Worm (Caenorhabditis elegans) whole organism, young adult: ENCODE results near the gene F15A4.2.

Experiments used
- C06A6.2 ChIP-seq: fragments of 200-800 bp; sonication (Bioruptor generic); conservative IDR thresholded peaks from 2 replicates; pipeline ENCODE4 v1.3.6; 2022; ENCODE audit warnings: missing genetic modification characterization, missing compliant biosample characterization
- F23B12.7 ChIP-seq: sonication (generic microtip); optimal IDR thresholded peaks from 2 replicates; lab custom pipeline; 2017; ENCODE audit warnings: missing genetic modification characterization, mild to moderate bottlenecking, missing compliant biosample characterization, antibody characterized with exemption, moderate library complexity; ENCODE audit not compliant: insufficient read depth
- ZK185.1 ChIP-seq: sonication (generic microtip); optimal IDR thresholded peaks from 2 replicates; lab custom pipeline; 2016; ENCODE audit warnings: mild to moderate bottlenecking, missing genetic modification characterization, missing compliant biosample characterization; ENCODE audit not compliant: poor library complexity, severe bottlenecking
- ama-1 ChIP-seq, 3 experiments: fragments of 150-350 bp in 1 of 3; sonication (generic microtip) in 2 of 3; optimal IDR thresholded peaks; 2 replicates each; lab custom pipeline; 2014 to 2018; ENCODE audit warnings: missing biosample characterization in 2 of 3, missing genetic modification characterization in 2 of 3, missing genetic modification reagents in 2 of 3
- cebp-1 ChIP-seq, 2 experiments: fragments of 200-800 bp in 1 of 2; sonication (Bioruptor generic) in 1 of 2; sonication (generic microtip) in 1 of 2; IDR thresholded peaks in 1 of 2; optimal IDR thresholded peaks in 1 of 2; 2 replicates each; pipeline versions ENCODE4 v1.3.6 to Lab custom; 2017 to 2022; ENCODE audit warnings: missing compliant biosample characterization in 2 of 2, missing genetic modification characterization in 2 of 2, mild to moderate bottlenecking in 1 of 2, missing genetic modification reagents in 1 of 2, moderate library complexity in 1 of 2
- ceh-40 ChIP-seq: fragments of 200-800 bp; sonication (Bioruptor generic); IDR thresholded peaks from 2 replicates; pipeline ENCODE4 v1.3.6; 2022; ENCODE audit warnings: missing genetic modification characterization, missing compliant biosample characterization
- chd-7 ChIP-seq: sonication (generic microtip); optimal IDR thresholded peaks from 2 replicates; lab custom pipeline; 2016; ENCODE audit warnings: mild to moderate bottlenecking, missing genetic modification characterization, moderate library complexity, missing compliant biosample characterization
- dox-1 ChIP-seq: fragments of 200-800 bp; sonication (Bioruptor generic); IDR thresholded peaks from 2 replicates; pipeline ENCODE4 v1.3.6; 2022; ENCODE audit warnings: missing genetic modification reagents, missing genetic modification characterization, missing compliant biosample characterization
- nhr-90 ChIP-seq: sonication (generic microtip); optimal IDR thresholded peaks from 2 replicates; lab custom pipeline; 2016; ENCODE audit warnings: missing genotype, mild to moderate bottlenecking, missing genetic modification characterization, missing compliant biosample characterization
- pha-4 ChIP-seq: fragments of 150-350 bp; sonication (generic microtip); optimal IDR thresholded peaks from 2 replicates; lab custom pipeline; 2014; ENCODE audit warnings: missing biosample characterization, missing genetic modification reagents, missing genetic modification characterization
- rcor-1 ChIP-seq: fragments of 200-800 bp; sonication (Bioruptor generic); IDR thresholded peaks from 2 replicates; pipeline ENCODE4 v1.3.6; 2022; ENCODE audit warnings: missing genetic modification reagents, missing genetic modification characterization, missing compliant biosample characterization
- sea-2 ChIP-seq: fragments of 200-800 bp; sonication (Bioruptor generic); IDR thresholded peaks from 2 replicates; pipeline ENCODE4 v1.3.6; 2022; ENCODE audit warnings: missing genetic modification characterization, missing compliant biosample characterization
- snpc-4 ChIP-seq, 5 experiments: fragments of 150-350 bp in 1 of 5; sonication (generic microtip) in 4 of 5; optimal IDR thresholded peaks; 2 replicates each; lab custom pipeline; 2014 to 2018; ENCODE audit warnings: missing genetic modification characterization in 5 of 5, missing biosample characterization in 3 of 5, antibody characterized with exemption in 2 of 5, mild to moderate bottlenecking in 2 of 5, missing compliant biosample characterization in 2 of 5, missing genotype in 2 of 5, moderate library complexity in 2 of 5, missing genetic modification reagents in 1 of 5
- unc-62 ChIP-seq: fragments of 150-350 bp; optimal IDR thresholded peaks from 2 replicates; lab custom pipeline; 2014; ENCODE audit warnings: missing biosample characterization, missing genetic modification reagents, missing genetic modification characterization

- TF ChIP-seq ama-1 (optimal IDR thresholded peaks at IDR 0.05; lab: Kevin White, UChicago) (no peak), ama-1 (GFP tag; optimal IDR thresholded peaks at IDR 0.05; lab: Kevin White, UChicago) (no peak), F23B12.7 (tag; lab: Kevin White, UChicago) (no peak), snpc-4 (GFP tag; optimal IDR thresholded peaks at IDR 0.05; lab: Kevin White, UChicago) (no peak), snpc-4 (tag; optimal IDR thresholded peaks at IDR 0.05; lab: Kevin White, UChicago) (no peak), nhr-90 (tag; lab: Kevin White, UChicago) (no peak), sea-2 (GFP tag; lab: Robert Waterston, UW) (no peak), ceh-40 (GFP tag; lab: Robert Waterston, UW) (no peak), rcor-1 (GFP tag; lab: Robert Waterston, UW) (no peak), ZK185.1 (tag; lab: Kevin White, UChicago) (no peak), chd-7 (no peak), unc-62 (no peak), cebp-1 (GFP tag; IDR thresholded peaks at IDR 0.05; lab: Robert Waterston, UW) (no peak), cebp-1 (tag; optimal IDR thresholded peaks at IDR 0.05; lab: Kevin White, UChicago) (no peak), pha-4 (tag; lab: Kevin White, UChicago) (no peak), dox-1 (GFP tag; lab: Robert Waterston, UW) (no peak), C06A6.2 (GFP tag; lab: Robert Waterston, UW) (no peak)
Measured at ce11 chrII:12467047-12467446, 4.7 kb downstream of the F15A4.2 start, which contains the start of gene srg-16.
